Worm (Caenorhabditis elegans) whole organism, mixed stage, embryonic: ENCODE measurements around the gene Y66C5A.1.

Experiments
- ceh-43 ChIP-seq: fragments of 200-800 bp; sonication (Bioruptor generic); optimal IDR thresholded peaks from 2 replicates; lab custom pipeline; 2018; ENCODE audit warnings: mild to moderate bottlenecking, missing genetic modification characterization, moderate library complexity, missing compliant biosample characterization
- elt-3 ChIP-seq: fragments of 150-350 bp; optimal IDR thresholded peaks from 2 replicates; lab custom pipeline; 2014; ENCODE audit warnings: missing biosample characterization, missing genetic modification characterization

ce11 chrX:14442321-14442720, 13.0 kb downstream of the Y66C5A.1 start, which contains the start of gene F23D12.3:
- TF ChIP-seq elt-3 (tag; lab: Kevin White, UChicago) (no peak), ceh-43 (GFP tag; lab: Kevin White, UChicago) (no peak)
